Worm (Caenorhabditis elegans) whole organism, dauer: ENCODE measurements around the gene T24E12.13.
"Not testable (repeated sequence)": the region's sequence is repeated elsewhere in the genome, so short reads cannot be mapped to it uniquely, and the experiment has no call there.

ENCODE experiments used
- unc-62 ChIP-seq: sonication (generic microtip); optimal IDR thresholded peaks from 2 replicates; lab custom pipeline; 2017; ENCODE audit warnings: missing biosample characterization, missing genetic modification reagents, missing genetic modification characterization

Gene T24E12.13

ce11 chrII:3787151-3787550 is at the start of gene T24E12.13:
Gene T24E12.13 (plus strand): TSS chrII:3787451.
- no peak for TF ChIP-seq unc-62 (GFP tag; lab: Kevin White, UChicago)

ce11 chrII:3739647-3740046 is 47.6 kb upstream of the T24E12.13 start, which contains the start of gene F12E12.2:
Gene F12E12.2 (plus strand): TSS chrII:3739947.
- TF ChIP-seq unc-62 (GFP tag; lab: Kevin White, UChicago): no peak

ce11 chrII:3741584-3741983 is 45.7 kb upstream of the T24E12.13 start, which contains the start of gene F12E12.1:
Gene F12E12.1 (plus strand): TSS chrII:3741884.
- no peak for TF ChIP-seq unc-62 (GFP tag; lab: Kevin White, UChicago)

- no peak for TF ChIP-seq unc-62 (GFP tag; lab: Kevin White, UChicago)
These were observed 43.5 kb upstream of the T24E12.13 start, which contains the start of gene nta-1 for ce11 chrII:3743684-3744200. Gene nta-1 (minus strand): TSS chrII:3743814.

ce11 chrII:3747405-3747804 is 39.8 kb upstream of the T24E12.13 start, which contains the start of gene fbxb-92:
Gene fbxb-92 (minus strand): TSS chrII:3747505.
- no peak for TF ChIP-seq unc-62 (GFP tag; lab: Kevin White, UChicago)

- TF ChIP-seq unc-62 (GFP tag; lab: Kevin White, UChicago): no peak
These were observed 38.5 kb upstream of the T24E12.13 start, which contains the start of gene fbxb-90 for ce11 chrII:3748719-3749118. Gene fbxb-90 (minus strand): TSS chrII:3748819.

- TF ChIP-seq unc-62 (GFP tag; lab: Kevin White, UChicago): no peak
These were observed 36.6 kb upstream of the T24E12.13 start, which contains the start of gene fbxb-91 for ce11 chrII:3750685-3751084. Gene fbxb-91 (minus strand): TSS chrII:3750785.

- TF ChIP-seq unc-62 (GFP tag; lab: Kevin White, UChicago): no peak
These were observed 35.1 kb upstream of the T24E12.13 start, which contains the start of gene sdz-11 for ce11 chrII:3752184-3752583. Gene sdz-11 (minus strand): TSS chrII:3752284.

- TF ChIP-seq unc-62 (GFP tag; lab: Kevin White, UChicago): no peak
These were observed 33.7 kb upstream of the T24E12.13 start, which contains the start of gene rcd-1 for ce11 chrII:3753598-3753997. Gene rcd-1 (plus strand): TSS chrII:3753898.

- TF ChIP-seq unc-62 (GFP tag; lab: Kevin White, UChicago): no peak
These were observed 29.8 kb upstream of the T24E12.13 start, which contains the start of gene srx-111 for ce11 chrII:3757499-3757898. Gene srx-111 (plus strand): TSS chrII:3757799.

- no peak for TF ChIP-seq unc-62 (GFP tag; lab: Kevin White, UChicago)
These were observed 28.2 kb upstream of the T24E12.13 start, which contains the start of gene T24E12.12 for ce11 chrII:3759010-3759409. Gene T24E12.12 (plus strand): TSS chrII:3759290.

ce11 chrII:3761599-3761998 is 25.7 kb upstream of the T24E12.13 start, which contains the start of gene T24E12.6:
Gene T24E12.6 (minus strand): TSS chrII:3761699.
- TF ChIP-seq unc-62 (GFP tag; lab: Kevin White, UChicago): not testable (repeated sequence)

ce11 chrII:3764486-3764885 is 22.8 kb upstream of the T24E12.13 start, which contains the start of gene srx-112:
Gene srx-112 (minus strand): TSS chrII:3764586.
- no peak for TF ChIP-seq unc-62 (GFP tag; lab: Kevin White, UChicago)

- TF ChIP-seq unc-62 (GFP tag; lab: Kevin White, UChicago): no peak
These were observed 15.6 kb upstream of the T24E12.13 start for ce11 chrII:3771640-3772039.

- no peak for TF ChIP-seq unc-62 (GFP tag; lab: Kevin White, UChicago)
These were observed 14.1 kb upstream of the T24E12.13 start, which contains the start of gene T24E12.10 for ce11 chrII:3773130-3773529. Gene T24E12.10 (minus strand): TSS chrII:3773230.

ce11 chrII:3775719-3776118 is 11.5 kb upstream of the T24E12.13 start, which contains the start of gene T24E12.3:
Gene T24E12.3 (plus strand): TSS chrII:3776019.
- TF ChIP-seq unc-62 (GFP tag; lab: Kevin White, UChicago): no peak

ce11 chrII:3777802-3778201 is 9.4 kb upstream of the T24E12.13 start:
- no peak for TF ChIP-seq unc-62 (GFP tag; lab: Kevin White, UChicago)
